Worm (Caenorhabditis elegans): Measurements from ENCODE around the gene nhr-155.

- TF ChIP-seq him-1 (tag; optimal IDR thresholded peaks at IDR 0.05) (no peak), W03F9.2 (tag; optimal IDR thresholded peaks at IDR 0.05) (no peak), dao-5 (tag; optimal IDR thresholded peaks at IDR 0.05) (no peak)
Observed at ce11 chrV:565984-566383, 26.7 kb downstream of the nhr-155 start, which contains the start of gene sri-73.

All from whole organism, L4/young adult.